Fruit fly (Drosophila melanogaster) whole organism, wandering third instar larva: ENCODE results near the gene CG11109.

Source experiments
- Abd-B ChIP-seq: fragments of >200 bp; optimal IDR thresholded peaks from 2 replicates; lab custom pipeline; 2017; ENCODE audit warnings: missing biosample characterization, missing genetic modification characterization
- CG32264 ChIP-seq: fragments of 200-800 bp; sonication (Bioruptor generic); optimal IDR thresholded peaks from 2 replicates; lab custom pipeline; 2016; ENCODE audit warnings: missing biosample characterization, missing genetic modification characterization
- Dif ChIP-seq: fragments of 200-275, 200-300 bp; sonication (Bioruptor generic); optimal IDR thresholded peaks from 2 replicates; lab custom pipeline; 2018; ENCODE audit warnings: missing biosample characterization, missing genetic modification characterization; ENCODE audit not compliant: partially characterized antibody
- GATAd ChIP-seq: sonication (Bioruptor generic); optimal IDR thresholded peaks from 2 replicates; lab custom pipeline; 2016; ENCODE audit warnings: missing biosample characterization, missing genetic modification characterization
- HLH106 ChIP-seq: fragments of 200-800 bp; optimal IDR thresholded peaks from 3 replicates; lab custom pipeline; 2019; ENCODE audit warnings: missing biosample characterization, mild to moderate bottlenecking, missing genetic modification characterization, moderate library complexity
- Hr78 ChIP-seq: fragments of >200 bp; optimal IDR thresholded peaks from 2 replicates; lab custom pipeline; 2017; ENCODE audit warnings: missing biosample characterization, missing genetic modification characterization
- Hr83 ChIP-seq: fragments of 200-300 bp; sonication (Bioruptor generic); optimal IDR thresholded peaks from 2 replicates; lab custom pipeline; 2016; ENCODE audit warnings: missing biosample characterization, mild to moderate bottlenecking, missing genetic modification characterization, moderate library complexity; ENCODE audit not compliant: poor library complexity, severe bottlenecking
- Mio ChIP-seq: sonication (Bioruptor generic); optimal IDR thresholded peaks from 2 replicates; lab custom pipeline; 2016; ENCODE audit warnings: missing biosample characterization, missing genetic modification characterization
- Myc ChIP-seq: fragments of >200 bp; optimal IDR thresholded peaks from 2 replicates; lab custom pipeline; 2017
- N ChIP-seq: fragments of >200 bp; optimal IDR thresholded peaks from 2 replicates; lab custom pipeline; 2018; ENCODE audit warnings: missing biosample characterization, missing external identifiers, missing genetic modification characterization
- OdsH ChIP-seq: fragments of 200-800 bp; sonication (Bioruptor generic); optimal IDR thresholded peaks from 2 replicates; lab custom pipeline; 2016; ENCODE audit warnings: missing biosample characterization, mild to moderate bottlenecking, missing genetic modification characterization
- Sp1 ChIP-seq: fragments of 200-800 bp; sonication (Bioruptor generic); optimal IDR thresholded peaks from 3 replicates; lab custom pipeline; 2019; ENCODE audit warnings: missing biosample characterization, mild to moderate bottlenecking, missing genetic modification characterization, moderate library complexity
- Vsx2 ChIP-seq: fragments of 200-300, 225-300 bp; sonication (Bioruptor generic); optimal IDR thresholded peaks from 2 replicates; lab custom pipeline; 2018; ENCODE audit warnings: missing biosample characterization, missing genetic modification characterization; ENCODE audit not compliant: partially characterized antibody
- brk ChIP-seq: fragments of 200-800 bp; sonication (Bioruptor generic); optimal IDR thresholded peaks from 2 replicates; lab custom pipeline; 2016; ENCODE audit warnings: missing biosample characterization, mild to moderate bottlenecking, missing genetic modification characterization
- dl ChIP-seq, 2 experiments: fragments of 175-275, 200-275 bp in 1 of 2; fragments of 200-275 bp in 1 of 2; sonication (Bioruptor generic); optimal IDR thresholded peaks; lab custom pipeline; 2018; ENCODE audit warnings: mild to moderate bottlenecking in 2 of 2, missing biosample characterization in 2 of 2, missing genetic modification characterization in 2 of 2, moderate library complexity in 2 of 2; ENCODE audit not compliant: partially characterized antibody in 2 of 2, insufficient read depth in 1 of 2
- dmrt93B ChIP-seq: fragments of 200-800 bp; sonication (Bioruptor generic); optimal IDR thresholded peaks from 2 replicates; lab custom pipeline; 2018; ENCODE audit warnings: missing biosample characterization, mild to moderate bottlenecking, missing genetic modification characterization
- ey ChIP-seq: fragments of 200-800 bp; sonication (Bioruptor generic); optimal IDR thresholded peaks from 2 replicates; lab custom pipeline; 2016; ENCODE audit warnings: missing biosample characterization, missing genetic modification characterization
- foxo ChIP-seq, 2 experiments: fragments of 200-800 bp; sonication (Bioruptor generic); optimal IDR thresholded peaks; 2 replicates in 1 of 2; 3 replicates in 1 of 2; lab custom pipeline; 2016 to 2017; ENCODE audit warnings: missing biosample characterization in 2 of 2, missing genetic modification characterization in 2 of 2
- fru ChIP-seq: fragments of 200-800 bp; sonication (Bioruptor generic); optimal IDR thresholded peaks from 3 replicates; lab custom pipeline; 2016; ENCODE audit warnings: missing biosample characterization, mild to moderate bottlenecking, missing genetic modification characterization
- jim ChIP-seq: fragments of 175-275, 200-325 bp; sonication (Bioruptor generic); optimal IDR thresholded peaks from 2 replicates; lab custom pipeline; 2016; ENCODE audit warnings: missing biosample characterization, mild to moderate bottlenecking, missing genetic modification characterization
- lola ChIP-seq: fragments of >200 bp; optimal IDR thresholded peaks from 2 replicates; lab custom pipeline; 2017; ENCODE audit warnings: missing biosample characterization, missing genetic modification characterization
- psq ChIP-seq: fragments of 200-800 bp; sonication (Bioruptor generic); optimal IDR thresholded peaks from 3 replicates; lab custom pipeline; 2017; ENCODE audit warnings: missing biosample characterization, mild to moderate bottlenecking, missing genetic modification characterization, moderate library complexity
- rgr ChIP-seq: fragments of 200-800 bp; sonication (Bioruptor generic); optimal IDR thresholded peaks from 3 replicates; lab custom pipeline; 2016; ENCODE audit warnings: missing biosample characterization, mild to moderate bottlenecking, missing genetic modification characterization
- sage ChIP-seq: fragments of 200-800 bp; sonication (Bioruptor generic); optimal IDR thresholded peaks from 2 replicates; lab custom pipeline; 2016; ENCODE audit warnings: missing biosample characterization, mild to moderate bottlenecking, missing genetic modification characterization
- sv ChIP-seq: fragments of 200-800 bp; sonication (Bioruptor generic); optimal IDR thresholded peaks from 3 replicates; lab custom pipeline; 2016; ENCODE audit warnings: missing biosample characterization, missing genetic modification characterization
- woc ChIP-seq: sonication (Bioruptor generic); optimal IDR thresholded peaks from 2 replicates; lab custom pipeline; 2016; ENCODE audit warnings: missing biosample characterization, mild to moderate bottlenecking, missing genetic modification characterization

Gene CG11109

DNA sequence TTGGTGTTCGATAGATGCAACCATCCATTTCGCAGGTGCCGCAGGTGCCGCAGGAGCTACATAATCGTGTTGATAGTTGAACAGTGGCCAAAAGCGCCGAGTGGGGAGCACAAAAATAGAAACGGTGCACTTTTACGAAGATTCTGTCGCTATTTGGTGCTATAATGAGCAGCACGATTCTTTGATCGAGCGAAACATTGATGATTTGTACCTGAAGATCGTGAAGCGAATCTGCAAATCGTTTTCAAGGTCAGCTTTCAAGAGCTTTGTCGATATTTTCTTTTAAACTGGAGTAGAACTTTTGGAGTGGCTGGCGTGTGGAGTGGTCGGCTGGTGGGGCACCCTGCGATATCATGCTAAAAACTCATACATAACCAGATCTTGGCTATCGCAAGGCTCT, 26.4 kb downstream of the CG11109 start, which contains the start of gene CG11131:
Gene CG11131, plus strand, starts transcription at position 301 of the 400 bp plus-strand sequence.
- TF ChIP-seq GATAd (GFP tag; lab: Kevin White, UChicago) (no peak), Dif (no peak)

DNA sequence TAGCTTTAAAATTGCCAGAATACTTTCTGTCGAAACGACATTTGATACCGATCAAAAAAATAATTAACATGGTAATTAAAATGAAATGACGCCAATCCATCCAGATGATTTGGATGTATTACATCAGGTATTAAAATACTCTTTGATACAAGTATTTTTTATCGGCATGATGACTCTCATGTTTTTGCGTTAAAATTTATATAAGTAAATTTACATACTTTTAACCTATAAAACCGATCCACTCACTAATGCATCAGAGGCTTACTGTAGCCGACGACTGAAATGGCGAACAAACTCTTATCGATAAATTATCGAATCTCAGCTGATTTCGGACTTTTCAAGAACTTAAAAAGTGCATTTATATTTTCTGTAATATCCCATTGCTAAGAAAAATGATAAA, 29.6 kb downstream of the CG11109 start, which contains the start of gene BoYb:
Gene BoYb, plus strand, starts transcription at position 301 of the 400 bp plus-strand sequence.
- TF ChIP-seq rgr (GFP tag; lab: Kevin White, UChicago) = no peak
- TF ChIP-seq ey (GFP tag; lab: Kevin White, UChicago) = no peak
- TF ChIP-seq foxo (GFP tag; optimal IDR thresholded peaks at IDR 0.05; lab: Kevin White, UChicago) = no peak
- no peak for TF ChIP-seq lola (GFP tag; lab: Kevin White, UChicago)
- TF ChIP-seq Myc = no peak
- no peak for TF ChIP-seq sage (GFP tag; lab: Kevin White, UChicago)
- TF ChIP-seq GATAd (GFP tag; lab: Kevin White, UChicago) = no peak
- TF ChIP-seq Hr83 (GFP tag; lab: Kevin White, UChicago) = no peak
- TF ChIP-seq sv (GFP tag; lab: Kevin White, UChicago) = no peak
- TF ChIP-seq N (GFP tag; lab: Kevin White, UChicago) = no peak
- TF ChIP-seq psq (GFP tag; lab: Kevin White, UChicago) = no peak
- no peak for TF ChIP-seq dmrt93B (GFP tag; lab: Kevin White, UChicago)
- TF ChIP-seq, all 38 proteins: peak for 0

DNA sequence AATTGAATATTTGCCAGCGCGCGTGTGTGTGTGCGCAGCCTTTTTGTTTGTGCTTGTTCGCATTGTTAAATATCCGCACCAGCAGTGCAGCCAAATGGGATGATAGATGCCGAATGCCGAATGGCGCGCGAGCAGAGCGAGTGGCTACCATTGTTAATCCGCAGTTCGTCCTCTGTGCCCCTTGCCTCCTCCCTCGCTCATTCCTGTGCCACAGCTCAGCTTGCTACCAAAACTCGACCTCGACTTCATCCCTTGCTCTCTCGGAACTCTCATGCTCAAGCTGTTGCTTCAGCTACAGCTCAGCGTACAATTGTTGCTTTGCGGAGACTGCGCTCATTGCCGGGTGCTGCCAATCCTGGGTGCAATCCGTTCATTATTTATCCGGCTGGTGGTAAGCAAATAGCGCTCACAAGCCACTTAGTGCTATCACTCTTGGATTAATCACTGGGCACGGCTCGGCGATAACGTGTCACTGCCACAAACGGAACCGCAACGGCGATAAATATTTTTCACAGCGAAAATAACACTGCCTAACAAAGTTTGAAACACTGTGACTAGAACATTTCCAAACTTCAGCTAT, 37.4 kb downstream of the CG11109 start:
- TF ChIP-seq N (GFP tag; lab: Kevin White, UChicago) = no peak
- TF ChIP-seq ey (GFP tag; lab: Kevin White, UChicago) = no peak
- no peak for TF ChIP-seq OdsH (GFP tag; lab: Kevin White, UChicago)
- TF ChIP-seq Mio (GFP tag; lab: Kevin White, UChicago) = no peak
- no peak for TF ChIP-seq psq (GFP tag; lab: Kevin White, UChicago)
- TF ChIP-seq Sp1 (GFP tag; lab: Kevin White, UChicago) = no peak
- TF ChIP-seq brk (GFP tag; lab: Kevin White, UChicago) = no peak
- TF ChIP-seq Hr78 = no peak
- no peak for TF ChIP-seq CG32264
- no peak for TF ChIP-seq sv (GFP tag; lab: Kevin White, UChicago)
- TF ChIP-seq woc (GFP tag; lab: Kevin White, UChicago) = no peak
- TF ChIP-seq rgr (GFP tag; lab: Kevin White, UChicago) = no peak
- TF ChIP-seq Vsx2 (GFP tag; lab: Kevin White, UChicago) = no peak
- TF ChIP-seq HLH106 (tag; lab: Kevin White, UChicago) = no peak
- TF ChIP-seq Myc = no peak
- TF ChIP-seq sage (GFP tag; lab: Kevin White, UChicago) = no peak

DNA sequence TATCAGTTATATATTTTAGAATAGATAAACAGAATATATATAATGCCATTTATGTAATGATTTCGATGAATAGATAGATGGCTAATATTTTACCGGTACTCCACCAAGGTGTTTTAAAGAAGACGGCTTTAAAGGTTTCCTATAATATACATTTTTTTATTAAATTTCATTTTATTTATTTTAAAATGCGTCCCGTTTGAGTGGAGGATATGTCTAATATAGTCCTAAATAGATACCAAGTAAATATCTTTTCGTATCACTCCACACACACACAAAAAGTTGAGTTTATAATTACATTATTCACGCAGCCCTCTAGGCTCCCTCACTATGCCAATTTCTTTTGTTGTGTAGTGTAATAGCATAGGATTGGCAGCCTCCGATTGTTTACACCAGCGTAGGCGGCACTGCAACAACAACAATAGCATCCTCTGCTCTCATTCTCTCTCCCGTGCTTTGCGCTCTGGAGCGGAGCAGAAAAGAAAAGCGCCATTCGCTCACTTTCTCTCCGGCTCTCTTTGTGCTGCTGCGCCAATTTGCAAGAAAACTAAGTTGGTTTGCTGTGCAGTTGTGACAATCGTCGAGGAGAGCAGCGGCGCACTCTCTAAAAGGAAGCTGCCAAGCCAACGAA, 38.0 kb downstream of the CG11109 start, which contains the start of gene CG12768:
Gene CG12768, plus strand, starts transcription at position 578 of the 628 bp plus-strand sequence.
- TF ChIP-seq Abd-B = no peak
- TF ChIP-seq dl (GFP tag; optimal IDR thresholded peaks at IDR 0.05; lab: Kevin White, UChicago; ENCODE audit: insufficient read depth in 1 of 2, partially characterized antibody in 2 of 2) = peak; percentile 61 to 62
- peak; percentile 47 for TF ChIP-seq Vsx2 (GFP tag; lab: Kevin White, UChicago)
- peak; percentile 70 for TF ChIP-seq Dif
- peak; percentile 16 for TF ChIP-seq psq (GFP tag; lab: Kevin White, UChicago)
- peak; percentile 54 for TF ChIP-seq Sp1 (GFP tag; lab: Kevin White, UChicago)
- TF ChIP-seq jim = no peak
- no peak for TF ChIP-seq ey (GFP tag; lab: Kevin White, UChicago)
- peak; percentile 2 for TF ChIP-seq fru
- TF ChIP-seq Mio (GFP tag; lab: Kevin White, UChicago) = no peak
- TF ChIP-seq dmrt93B (GFP tag; lab: Kevin White, UChicago) = peak; percentile 45
- TF ChIP-seq HLH106 (tag; lab: Kevin White, UChicago) = peak; percentile 52
